Worm (Caenorhabditis elegans) whole organism, young adult: ENCODE results near the gene srlf-35.

ENCODE experiments used
- F33H1.4 ChIP-seq: fragments of 200-800 bp; sonication (Bioruptor generic); IDR thresholded peaks from 2 replicates; pipeline ENCODE4 v1.3.6; 2022; ENCODE audit warnings: missing genetic modification reagents, missing genetic modification characterization, missing compliant biosample characterization
- Y67H2A.10 ChIP-seq: fragments of 200-800 bp; sonication (Bioruptor generic); conservative IDR thresholded peaks from 2 replicates; pipeline ENCODE4 v1.3.6; 2022; ENCODE audit warnings: missing genetic modification reagents, missing genetic modification characterization, missing compliant biosample characterization
- ceh-40 ChIP-seq: fragments of 200-800 bp; sonication (Bioruptor generic); IDR thresholded peaks from 2 replicates; pipeline ENCODE4 v1.3.6; 2022; ENCODE audit warnings: missing genetic modification characterization, missing compliant biosample characterization
- dpl-1 ChIP-seq: fragments of 150-350 bp; optimal IDR thresholded peaks from 2 replicates; lab custom pipeline; 2014; ENCODE audit warnings: missing biosample characterization, missing genetic modification reagents, missing genetic modification characterization

- TF ChIP-seq Y67H2A.10 = no peak
- TF ChIP-seq ceh-40 (GFP tag; lab: Robert Waterston, UW) = no peak
- TF ChIP-seq dpl-1 (GFP tag; lab: Kevin White, UChicago) = no peak
- TF ChIP-seq F33H1.4 (GFP tag; lab: Robert Waterston, UW) = no peak
These were observed 20.2 kb downstream of the srlf-35 start, which contains the start of gene lipl-3 for ce11 chrV:524058-524457.
